Worm (Caenorhabditis elegans) whole organism, late embryonic: Measurements from ENCODE around the gene vab-9.

Experiments
- C38D4.7 ChIP-seq: fragments of 200-800 bp; sonication (Bioruptor generic); optimal IDR thresholded peaks from 2 replicates; lab custom pipeline; 2018; ENCODE audit warnings: mild to moderate bottlenecking, missing genetic modification characterization, moderate library complexity, missing compliant biosample characterization
- K02D7.2 ChIP-seq: sonication (generic microtip); optimal IDR thresholded peaks from 2 replicates; lab custom pipeline; 2017; ENCODE audit warnings: mild to moderate bottlenecking, missing genetic modification characterization, missing compliant biosample characterization
- Y22D7AL.16 ChIP-seq: sonication (generic microtip); optimal IDR thresholded peaks from 2 replicates; lab custom pipeline; 2016; ENCODE audit warnings: missing genetic modification characterization, missing compliant biosample characterization
- ama-1 ChIP-seq: fragments of 150-350 bp; optimal IDR thresholded peaks from 2 replicates; lab custom pipeline; 2014
- ceh-2 ChIP-seq: sonication (generic microtip); optimal IDR thresholded peaks from 2 replicates; lab custom pipeline; 2016; ENCODE audit warnings: missing genotype, missing genetic modification characterization, missing compliant biosample characterization
- ceh-24 ChIP-seq: sonication (generic microtip); optimal IDR thresholded peaks from 2 replicates; lab custom pipeline; 2016; ENCODE audit warnings: mild to moderate bottlenecking, missing genetic modification characterization, missing compliant biosample characterization
- ceh-30 ChIP-seq: fragments of 150-350 bp; optimal IDR thresholded peaks from 2 replicates; lab custom pipeline; 2014; ENCODE audit warnings: missing biosample characterization, missing genetic modification characterization
- ceh-31 ChIP-seq: sonication (generic microtip); optimal IDR thresholded peaks from 2 replicates; lab custom pipeline; 2016; ENCODE audit warnings: missing genetic modification characterization, missing compliant biosample characterization
- ceh-45 ChIP-seq: fragments of 200-800 bp; sonication (Bioruptor generic); IDR thresholded peaks from 2 replicates; pipeline ENCODE4 v1.3.6; 2022; ENCODE audit warnings: missing genetic modification reagents, missing genetic modification characterization, missing compliant biosample characterization
- ceh-48 ChIP-seq: sonication (generic microtip); optimal IDR thresholded peaks from 2 replicates; lab custom pipeline; 2016; ENCODE audit warnings: missing genetic modification characterization, inconsistent platforms, missing compliant biosample characterization
- ceh-6 ChIP-seq: fragments of 200-800 bp; sonication (Bioruptor generic); optimal IDR thresholded peaks from 2 replicates; lab custom pipeline; 2018; ENCODE audit warnings: mild to moderate bottlenecking, missing genetic modification characterization, missing compliant biosample characterization
- ceh-9 ChIP-seq: sonication (generic microtip); optimal IDR thresholded peaks from 2 replicates; lab custom pipeline; 2016; ENCODE audit warnings: mild to moderate bottlenecking, missing genetic modification characterization, inconsistent platforms, missing compliant biosample characterization
- dmd-4 ChIP-seq: sonication (generic microtip); optimal IDR thresholded peaks from 2 replicates; lab custom pipeline; 2016; ENCODE audit warnings: borderline replicate concordance, missing genetic modification characterization, missing compliant biosample characterization
- elt-4 ChIP-seq: sonication (generic microtip); optimal IDR thresholded peaks from 2 replicates; lab custom pipeline; 2016; ENCODE audit warnings: missing genetic modification characterization, missing compliant biosample characterization
- ets-4 ChIP-seq: sonication (generic microtip); optimal IDR thresholded peaks from 2 replicates; lab custom pipeline; 2016; ENCODE audit warnings: missing genetic modification characterization, missing compliant biosample characterization
- eyg-1 ChIP-seq: sonication (generic microtip); optimal IDR thresholded peaks from 2 replicates; lab custom pipeline; 2016; ENCODE audit warnings: missing genotype, missing genetic modification characterization, missing compliant biosample characterization
- fkh-10 ChIP-seq: fragments of 150-350 bp; optimal IDR thresholded peaks from 2 replicates; lab custom pipeline; 2014; ENCODE audit warnings: missing biosample characterization, missing genetic modification reagents, missing genetic modification characterization
- gmeb-2 ChIP-seq: sonication (generic microtip); optimal IDR thresholded peaks from 2 replicates; lab custom pipeline; 2016; ENCODE audit warnings: missing genetic modification characterization, inconsistent platforms, missing compliant biosample characterization
- hlh-13 ChIP-seq: fragments of 200-800 bp; sonication (Bioruptor generic); optimal IDR thresholded peaks from 2 replicates; lab custom pipeline; 2018; ENCODE audit warnings: mild to moderate bottlenecking, missing genetic modification characterization, missing compliant biosample characterization
- hlh-15 ChIP-seq: sonication (generic microtip); optimal IDR thresholded peaks from 2 replicates; lab custom pipeline; 2016; ENCODE audit warnings: missing genetic modification characterization, missing compliant biosample characterization
- hlh-8 ChIP-seq: sonication (generic microtip); optimal IDR thresholded peaks from 2 replicates; lab custom pipeline; 2016; ENCODE audit warnings: missing genotype, missing genetic modification characterization, missing compliant biosample characterization
- madf-2 ChIP-seq: sonication (generic microtip); optimal IDR thresholded peaks from 2 replicates; lab custom pipeline; 2017; ENCODE audit warnings: missing genetic modification characterization, missing compliant biosample characterization
- mec-3 ChIP-seq: sonication (generic microtip); optimal IDR thresholded peaks from 2 replicates; lab custom pipeline; 2016; ENCODE audit warnings: borderline replicate concordance, missing genetic modification characterization, missing compliant biosample characterization
- nfya-1 ChIP-seq: sonication (generic microtip); optimal IDR thresholded peaks from 2 replicates; lab custom pipeline; 2017; ENCODE audit warnings: missing genetic modification characterization, mild to moderate bottlenecking, missing compliant biosample characterization, antibody characterized with exemption, moderate library complexity
- nhr-232 ChIP-seq: sonication (generic microtip); optimal IDR thresholded peaks from 2 replicates; lab custom pipeline; 2016; ENCODE audit warnings: missing genetic modification characterization, missing compliant biosample characterization
- odd-2 ChIP-seq: sonication (generic microtip); optimal IDR thresholded peaks from 2 replicates; lab custom pipeline; 2017; ENCODE audit warnings: antibody characterized with exemption, mild to moderate bottlenecking, missing genetic modification characterization, missing compliant biosample characterization
- pag-3 ChIP-seq: sonication (generic microtip); optimal IDR thresholded peaks from 2 replicates; lab custom pipeline; 2016; ENCODE audit warnings: missing compliant biosample characterization, missing genetic modification characterization, borderline replicate concordance
- pax-1 ChIP-seq: fragments of 150-350 bp; optimal IDR thresholded peaks from 2 replicates; lab custom pipeline; 2014; ENCODE audit warnings: missing biosample characterization, missing genetic modification characterization
- pha-2 ChIP-seq: sonication (generic microtip); optimal IDR thresholded peaks from 2 replicates; lab custom pipeline; 2017; ENCODE audit warnings: mild to moderate bottlenecking, missing genetic modification characterization, missing compliant biosample characterization
- pha-4 ChIP-seq: fragments of 150-350 bp; optimal IDR thresholded peaks from 2 replicates; lab custom pipeline; 2018; ENCODE audit warnings: missing biosample characterization, missing genetic modification reagents, missing genetic modification characterization
- pqm-1 ChIP-seq: sonication (generic microtip); optimal IDR thresholded peaks from 2 replicates; lab custom pipeline; 2016; ENCODE audit warnings: missing genetic modification characterization, missing compliant biosample characterization
- pros-1 ChIP-seq: fragments of 150-350 bp; optimal IDR thresholded peaks from 2 replicates; lab custom pipeline; 2014; ENCODE audit warnings: missing biosample characterization, missing genetic modification reagents, missing genetic modification characterization
- ref-2 ChIP-seq: sonication (generic microtip); optimal IDR thresholded peaks from 2 replicates; lab custom pipeline; 2016; ENCODE audit warnings: missing genetic modification characterization, missing compliant biosample characterization
- rnt-1 ChIP-seq: sonication (generic microtip); optimal IDR thresholded peaks from 2 replicates; lab custom pipeline; 2016; ENCODE audit warnings: missing genetic modification characterization, missing compliant biosample characterization
- syd-9 ChIP-seq: sonication (generic microtip); optimal IDR thresholded peaks from 2 replicates; lab custom pipeline; 2016; ENCODE audit warnings: mild to moderate bottlenecking, missing genetic modification characterization, moderate library complexity, missing compliant biosample characterization
- tbx-2 ChIP-seq: sonication (generic microtip); optimal IDR thresholded peaks from 2 replicates; lab custom pipeline; 2016; ENCODE audit warnings: missing genetic modification characterization, missing compliant biosample characterization
- tbx-7 ChIP-seq: sonication (generic microtip); optimal IDR thresholded peaks from 2 replicates; lab custom pipeline; 2016; ENCODE audit warnings: missing genotype, missing genetic modification characterization, missing compliant biosample characterization
- ttx-3 ChIP-seq: sonication (generic microtip); optimal IDR thresholded peaks from 2 replicates; lab custom pipeline; 2016; ENCODE audit warnings: missing genetic modification reagents, missing genetic modification characterization, missing compliant biosample characterization
- unc-3 ChIP-seq, 2 experiments: fragments of 200-800 bp in 1 of 2; sonication (Bioruptor generic) in 1 of 2; sonication (generic microtip) in 1 of 2; conservative IDR thresholded peaks in 1 of 2; optimal IDR thresholded peaks in 1 of 2; 2 replicates each; pipeline versions ENCODE4 v1.3.6 to Lab custom; 2016 to 2022; ENCODE audit warnings: missing compliant biosample characterization in 2 of 2, missing genetic modification characterization in 2 of 2, missing genetic modification reagents in 1 of 2
- unc-42 ChIP-seq: sonication (generic microtip); optimal IDR thresholded peaks from 2 replicates; lab custom pipeline; 2016; ENCODE audit warnings: missing genotype, missing genetic modification characterization, missing compliant biosample characterization
- unc-55 ChIP-seq: sonication (generic microtip); optimal IDR thresholded peaks from 2 replicates; lab custom pipeline; 2017; ENCODE audit warnings: missing biosample characterization, missing genetic modification reagents, missing genetic modification characterization
- unc-86 ChIP-seq: sonication (generic microtip); optimal IDR thresholded peaks from 2 replicates; lab custom pipeline; 2016; ENCODE audit warnings: missing genetic modification characterization, missing compliant biosample characterization

Gene vab-9

ce11 chrII:8640503-8640902, 3.0 kb upstream of the vab-9 start:
- TF ChIP-seq Y22D7AL.16 (tag; lab: Kevin White, UChicago) (no peak), pha-2 (tag; lab: Kevin White, UChicago) (no peak), syd-9 (no peak), pax-1 (tag; lab: Kevin White, UChicago) (no peak), tbx-7 (tag; lab: Kevin White, UChicago) (no peak), ceh-9 (tag; lab: Kevin White, UChicago) (no peak), pag-3 (tag; lab: Kevin White, UChicago) (no peak), eyg-1 (tag; lab: Kevin White, UChicago) (no peak), pqm-1 (tag; lab: Kevin White, UChicago) (no peak), ceh-45 (GFP tag; lab: Robert Waterston, UW) (no peak), hlh-15 (tag; lab: Kevin White, UChicago) (no peak), pros-1 (tag; lab: Kevin White, UChicago) (no peak), elt-4 (tag; lab: Kevin White, UChicago) (no peak), hlh-13 (GFP tag; lab: Kevin White, UChicago) (no peak), fkh-10 (GFP tag; lab: Kevin White, UChicago) (no peak), ceh-30 (no peak)

- TF ChIP-seq ceh-9 (tag; lab: Kevin White, UChicago) (no peak), odd-2 (tag; lab: Kevin White, UChicago) (no peak), pag-3 (tag; lab: Kevin White, UChicago) (no peak), madf-2 (tag; lab: Kevin White, UChicago) (no peak), gmeb-2 (no peak), ceh-2 (tag; lab: Kevin White, UChicago) (no peak), C38D4.7 (GFP tag; lab: Kevin White, UChicago) (no peak), K02D7.2 (tag; lab: Kevin White, UChicago) (no peak), nhr-232 (tag; lab: Kevin White, UChicago) (no peak), unc-55 (GFP tag; lab: Kevin White, UChicago) (no peak), hlh-8 (tag; lab: Kevin White, UChicago) (no peak), unc-3 (GFP tag; conservative IDR thresholded peaks at IDR 0.05; lab: Robert Waterston, UW) (no peak), unc-3 (tag; optimal IDR thresholded peaks at IDR 0.05; lab: Kevin White, UChicago) (no peak), ets-4 (tag; lab: Kevin White, UChicago) (no peak), unc-42 (no peak), ceh-6 (GFP tag; lab: Kevin White, UChicago) (no peak), rnt-1 (tag; lab: Kevin White, UChicago) (no peak), dmd-4 (no peak), unc-86 (tag; lab: Kevin White, UChicago) (no peak), ref-2 (tag; lab: Kevin White, UChicago) (no peak)
Measured at ce11 chrII:8639553-8639952, 2.0 kb upstream of the vab-9 start.

- no peak for TF ChIP-seq ama-1
- TF ChIP-seq ceh-31 (tag; lab: Kevin White, UChicago), result no peak
- no peak for TF ChIP-seq C38D4.7 (GFP tag; lab: Kevin White, UChicago)
- TF ChIP-seq eyg-1 (tag; lab: Kevin White, UChicago), result no peak
- no peak for TF ChIP-seq ref-2 (tag; lab: Kevin White, UChicago)
- no peak for TF ChIP-seq ttx-3 (tag; lab: Kevin White, UChicago)
- no peak for TF ChIP-seq dmd-4
- TF ChIP-seq hlh-15 (tag; lab: Kevin White, UChicago), result no peak
- TF ChIP-seq tbx-2, result no peak
- no peak for TF ChIP-seq fkh-10 (GFP tag; lab: Kevin White, UChicago)
- TF ChIP-seq pha-2 (tag; lab: Kevin White, UChicago), result no peak
- no peak for TF ChIP-seq ceh-48
- no peak for TF ChIP-seq pha-4 (tag; lab: Kevin White, UChicago)
- no peak for TF ChIP-seq nfya-1
- TF ChIP-seq pros-1 (tag; lab: Kevin White, UChicago), result no peak
- TF ChIP-seq ceh-24 (tag; lab: Kevin White, UChicago), result no peak
- no peak for TF ChIP-seq elt-4 (tag; lab: Kevin White, UChicago)
- TF ChIP-seq mec-3 (tag; lab: Kevin White, UChicago), result no peak
Measured at ce11 chrII:8634386-8634785, 3.1 kb downstream of the vab-9 start, which contains the start of gene cutl-12. Gene cutl-12, minus strand, starts transcription at chrII:8634486.
